Fruit fly (Drosophila melanogaster) whole organism, prepupa: ENCODE results near the gene RpL24-like.

Experiments used
- Blimp-1 ChIP-seq: fragments of 200-800 bp; sonication (Bioruptor generic); optimal IDR thresholded peaks from 3 replicates; lab custom pipeline; 2017; ENCODE audit warnings: missing biosample characterization, missing genetic modification characterization, mild to moderate bottlenecking, moderate library complexity, missing genetic modification reagents
- CG11294 ChIP-seq: fragments of 200-800 bp; sonication (Bioruptor generic); IDR thresholded peaks from 2 replicates; pipeline ENCODE4 v1.3.6; 2022; ENCODE audit warnings: missing biosample characterization, missing genetic modification characterization
- CG1621 ChIP-seq: fragments of 200-800 bp; sonication (Bioruptor generic); optimal IDR thresholded peaks from 3 replicates; lab custom pipeline; 2018; ENCODE audit warnings: missing biosample characterization, mild to moderate bottlenecking, missing genetic modification characterization
- CG31627 ChIP-seq: fragments of 200-800 bp; sonication (Bioruptor generic); optimal IDR thresholded peaks from 3 replicates; lab custom pipeline; 2016; ENCODE audit warnings: missing biosample characterization, missing genetic modification characterization
- Hr39 ChIP-seq: fragments of 200-800 bp; sonication (Bioruptor generic); optimal IDR thresholded peaks from 2 replicates; lab custom pipeline; 2016; ENCODE audit warnings: missing biosample characterization, missing genetic modification characterization
- Hr4 ChIP-seq: fragments of 200-800 bp; sonication (Bioruptor generic); optimal IDR thresholded peaks from 3 replicates; lab custom pipeline; 2016; ENCODE audit warnings: missing biosample characterization, missing genetic modification characterization
- Sox102F ChIP-seq: fragments of 200-800 bp; sonication (Bioruptor generic); optimal IDR thresholded peaks from 2 replicates; lab custom pipeline; 2016; ENCODE audit warnings: missing biosample characterization, mild to moderate bottlenecking, missing genetic modification characterization
- cyc ChIP-seq: fragments of 200-800 bp; sonication (Bioruptor generic); optimal IDR thresholded peaks from 3 replicates; lab custom pipeline; 2016; ENCODE audit warnings: missing biosample characterization, missing genetic modification characterization
- eg ChIP-seq: fragments of 200-800 bp; sonication (Bioruptor generic); IDR thresholded peaks from 3 replicates; pipeline ENCODE4 v1.3.6; 2022; ENCODE audit warnings: missing biosample characterization, missing genetic modification characterization

dm6 chr3R:11469745-11470144, 38.4 kb upstream of the RpL24-like start:
- TF ChIP-seq Blimp-1 (no peak), cyc (GFP tag; lab: Kevin White, UChicago) (no peak), Hr4 (GFP tag; lab: Kevin White, UChicago) (peak; percentile 38), Sox102F (GFP tag; lab: Kevin White, UChicago) (no peak), CG1621 (tag; lab: Kevin White, UChicago) (no peak), CG31627 (GFP tag; lab: Kevin White, UChicago) (no peak), eg (GFP tag; lab: Robert Waterston, UW) (0 out of 3 replicates have a peak, but pooled peaks have one; percentile 13), Hr39 (GFP tag; lab: Kevin White, UChicago) (no peak), CG11294 (GFP tag; lab: Robert Waterston, UW) (no peak)
